Fruit fly (Drosophila melanogaster) whole organism, embryonic: ENCODE results near the gene dbr.

Experiments
- Abd-B ChIP-seq: fragments of 200-800 bp; sonication (Bioruptor generic); optimal IDR thresholded peaks from 2 replicates; lab custom pipeline; 2018; ENCODE audit warnings: missing biosample characterization, mild to moderate bottlenecking, missing genetic modification characterization, moderate library complexity
- Adf1 ChIP-seq: fragments of 200-800 bp; sonication (Bioruptor generic); IDR thresholded peaks from 2 replicates; pipeline ENCODE4 v1.3.6; 2022; ENCODE audit warnings: missing biosample characterization, missing genetic modification characterization
- Atf-2 ChIP-seq: fragments of 200-800 bp; sonication (Bioruptor generic); optimal IDR thresholded peaks from 2 replicates; lab custom pipeline; 2016; ENCODE audit warnings: missing biosample characterization, missing genetic modification characterization
- CG11456 ChIP-seq: fragments of 200-800 bp; sonication (Bioruptor generic); IDR thresholded peaks from 3 replicates; pipeline ENCODE4 v1.3.6; 2022; ENCODE audit warnings: missing biosample characterization, missing genetic modification characterization
- CG12104 ChIP-seq: fragments of 200-800 bp; sonication (Bioruptor generic); optimal IDR thresholded peaks from 3 replicates; lab custom pipeline; 2016; ENCODE audit warnings: missing biosample characterization, missing genetic modification characterization
- CG12299 ChIP-seq: fragments of 200-800 bp; sonication (Bioruptor generic); optimal IDR thresholded peaks from 2 replicates; lab custom pipeline; 2018; ENCODE audit warnings: missing biosample characterization, mild to moderate bottlenecking, missing genetic modification characterization
- CG12659 ChIP-seq: fragments of 200-800 bp; sonication (Bioruptor generic); optimal IDR thresholded peaks from 3 replicates; lab custom pipeline; 2017; ENCODE audit warnings: mild to moderate bottlenecking, missing biosample characterization, missing genetic modification reagents, missing genetic modification characterization
- CG14050 ChIP-seq: fragments of 200-800 bp; sonication (Bioruptor generic); IDR thresholded peaks from 3 replicates; pipeline ENCODE4 v1.3.6; 2022; ENCODE audit warnings: missing biosample characterization, missing genetic modification characterization
- CG15479 ChIP-seq: fragments of 200-800 bp; sonication (Bioruptor generic); optimal IDR thresholded peaks from 3 replicates; lab custom pipeline; 2019; ENCODE audit warnings: missing biosample characterization, mild to moderate bottlenecking, missing genetic modification characterization, moderate library complexity
- CG15514 ChIP-seq: fragments of 200-800 bp; sonication (Bioruptor generic); optimal IDR thresholded peaks from 3 replicates; lab custom pipeline; 2017; ENCODE audit warnings: missing biosample characterization, missing genetic modification characterization, mild to moderate bottlenecking, moderate library complexity, missing genetic modification reagents
- CG17361 ChIP-seq: fragments of 200-800 bp; sonication (Bioruptor generic); IDR thresholded peaks from 3 replicates; pipeline ENCODE4 v1.3.6; 2022; ENCODE audit warnings: missing biosample characterization, missing genetic modification characterization
- CG2120 ChIP-seq: fragments of 200-800 bp; sonication (Bioruptor generic); optimal IDR thresholded peaks from 3 replicates; lab custom pipeline; 2016; ENCODE audit warnings: missing biosample characterization, missing genetic modification characterization
- CG2889 ChIP-seq: fragments of 200-800 bp; sonication (Bioruptor generic); IDR thresholded peaks from 3 replicates; pipeline ENCODE4 v1.3.6; 2022; ENCODE audit warnings: missing biosample characterization, missing genetic modification characterization
- CG3407 ChIP-seq: fragments of 200-800 bp; sonication (Bioruptor generic); optimal IDR thresholded peaks from 2 replicates; lab custom pipeline; 2018; ENCODE audit warnings: missing biosample characterization, mild to moderate bottlenecking, missing genetic modification characterization
- CG4282 ChIP-seq: fragments of 200-800 bp; sonication (Bioruptor generic); optimal IDR thresholded peaks from 2 replicates; lab custom pipeline; 2016; ENCODE audit warnings: missing biosample characterization, missing genetic modification characterization
- CG4617 ChIP-seq: fragments of 200-800 bp; sonication (Bioruptor generic); optimal IDR thresholded peaks from 3 replicates; lab custom pipeline; 2016; ENCODE audit warnings: missing biosample characterization, missing genetic modification characterization, borderline replicate concordance
- CG4707 ChIP-seq: fragments of 200-800 bp; sonication (Bioruptor generic); optimal IDR thresholded peaks from 2 replicates; lab custom pipeline; 2018; ENCODE audit warnings: missing biosample characterization, mild to moderate bottlenecking, missing genetic modification characterization, moderate library complexity
- CG4730 ChIP-seq: fragments of 200-800 bp; sonication (Bioruptor generic); IDR thresholded peaks from 2 replicates; pipeline ENCODE4 v1.3.6; 2022; ENCODE audit warnings: missing biosample characterization, missing genetic modification characterization
- CG4854 ChIP-seq: fragments of 200-800 bp; sonication (Bioruptor generic); optimal IDR thresholded peaks from 2 replicates; lab custom pipeline; 2016; ENCODE audit warnings: missing biosample characterization, missing genetic modification characterization, inconsistent platforms
- CG8089 ChIP-seq: fragments of 200-800 bp; sonication (Bioruptor generic); optimal IDR thresholded peaks from 3 replicates; lab custom pipeline; 2016; ENCODE audit warnings: missing biosample characterization, missing genetic modification characterization
- CHES-1-like ChIP-seq: fragments of 200-800 bp; sonication (Bioruptor generic); optimal IDR thresholded peaks from 2 replicates; lab custom pipeline; 2016; ENCODE audit warnings: missing biosample characterization, missing genetic modification characterization
- Doc3 ChIP-seq: fragments of 200-800 bp; sonication (Bioruptor generic); IDR thresholded peaks from 3 replicates; pipeline ENCODE4 v1.3.6; 2022; ENCODE audit warnings: missing biosample characterization, missing genetic modification characterization; ENCODE audit not compliant: partially characterized antibody
- E2f2 ChIP-seq: fragments of 200-800 bp; sonication (Bioruptor generic); IDR thresholded peaks from 2 replicates; pipeline ENCODE4 v1.3.6; 2022; ENCODE audit warnings: missing biosample characterization, missing genetic modification characterization
- Elba2 ChIP-seq: fragments of 200-800 bp; sonication (Bioruptor generic); optimal IDR thresholded peaks from 3 replicates; lab custom pipeline; 2016; ENCODE audit warnings: missing biosample characterization, missing genetic modification characterization
- Ets65A ChIP-seq: fragments of 200-800 bp; sonication (Bioruptor generic); peaks from one replicate; lab custom pipeline; 2016; ENCODE audit warnings: missing biosample characterization, missing genetic modification characterization
- HLH54F ChIP-seq: fragments of 200-800 bp; sonication (Bioruptor generic); optimal IDR thresholded peaks from 3 replicates; lab custom pipeline; 2016; ENCODE audit warnings: missing biosample characterization, missing genetic modification characterization
- Hr3 ChIP-seq: fragments of 200-800 bp; sonication (Bioruptor generic); optimal IDR thresholded peaks from 3 replicates; lab custom pipeline; 2016; ENCODE audit warnings: missing biosample characterization, missing genetic modification characterization
- Hr51 ChIP-seq, 2 experiments: fragments of 200-800 bp; sonication (Bioruptor generic); optimal IDR thresholded peaks; 2 replicates in 1 of 2; 3 replicates in 1 of 2; lab custom pipeline; 2016 to 2018; ENCODE audit warnings: missing biosample characterization in 2 of 2, missing genetic modification characterization in 2 of 2, mild to moderate bottlenecking in 1 of 2, moderate library complexity in 1 of 2
- MTF-1 ChIP-seq: fragments of 200-800 bp; sonication (Bioruptor generic); optimal IDR thresholded peaks from 2 replicates; lab custom pipeline; 2018; ENCODE audit warnings: missing biosample characterization, mild to moderate bottlenecking, missing genetic modification characterization, borderline replicate concordance
- Nf-YA ChIP-seq: fragments of 200-800 bp; sonication (Bioruptor generic); IDR thresholded peaks from 2 replicates; pipeline ENCODE4 v1.3.6; 2022; ENCODE audit warnings: missing biosample characterization, missing genetic modification characterization
- Poxn ChIP-seq: fragments of 200-800 bp; sonication (Bioruptor generic); IDR thresholded peaks from 2 replicates; pipeline ENCODE4 v1.3.6; 2022; ENCODE audit warnings: missing biosample characterization, missing genetic modification characterization
- Rx ChIP-seq: fragments of 200-800 bp; sonication (Bioruptor generic); IDR thresholded peaks from 2 replicates; pipeline ENCODE4 v1.3.6; 2022; ENCODE audit warnings: missing biosample characterization, missing genetic modification characterization
- amos ChIP-seq: fragments of 200-800 bp; sonication (Bioruptor generic); IDR thresholded peaks from 2 replicates; pipeline ENCODE4 v1.3.6; 2022; ENCODE audit warnings: missing biosample characterization, missing genetic modification characterization; ENCODE audit not compliant: partially characterized antibody
- bab2 ChIP-seq: fragments of 200-800 bp; sonication (Bioruptor generic); optimal IDR thresholded peaks from 2 replicates; lab custom pipeline; 2016; ENCODE audit warnings: missing biosample characterization, missing genetic modification characterization
- br ChIP-seq: fragments of >200 bp; optimal IDR thresholded peaks from 2 replicates; lab custom pipeline; 2017
- ci ChIP-seq: fragments of 200-800 bp; sonication (Bioruptor generic); IDR thresholded peaks from 3 replicates; pipeline ENCODE4 v1.3.6; 2022; ENCODE audit warnings: missing biosample characterization, missing genetic modification characterization
- danr ChIP-seq: fragments of 200-800 bp; sonication (Bioruptor generic); IDR thresholded peaks from 2 replicates; pipeline ENCODE4 v1.3.6; 2022; ENCODE audit warnings: missing biosample characterization, missing genetic modification characterization
- fd64A ChIP-seq: fragments of 200-800 bp; sonication (Bioruptor generic); optimal IDR thresholded peaks from 3 replicates; lab custom pipeline; 2018; ENCODE audit warnings: missing biosample characterization, mild to moderate bottlenecking, missing genetic modification characterization
- gt ChIP-seq: fragments of 200-800 bp; sonication (Bioruptor generic); IDR thresholded peaks from 2 replicates; pipeline ENCODE4 v1.3.6; 2022; ENCODE audit warnings: missing biosample characterization, missing genetic modification characterization
- hth ChIP-seq: fragments of >200 bp; optimal IDR thresholded peaks from 2 replicates; lab custom pipeline; 2017; ENCODE audit warnings: inconsistent platforms
- inv ChIP-seq: fragments of 200-800 bp; sonication (Bioruptor generic); IDR thresholded peaks from 2 replicates; pipeline ENCODE4 v1.3.6; 2022; ENCODE audit warnings: missing biosample characterization, missing genetic modification characterization; ENCODE audit not compliant: partially characterized antibody
- lbe ChIP-seq: fragments of 200-800 bp; sonication (Bioruptor generic); optimal IDR thresholded peaks from 2 replicates; lab custom pipeline; 2016; ENCODE audit warnings: missing biosample characterization, mild to moderate bottlenecking, missing genetic modification characterization
- mirr ChIP-seq: fragments of 200-800 bp; sonication (Bioruptor generic); optimal IDR thresholded peaks from 3 replicates; lab custom pipeline; 2018; ENCODE audit warnings: missing biosample characterization, mild to moderate bottlenecking, missing genetic modification characterization
- org-1 ChIP-seq: fragments of 200-800 bp; sonication (Bioruptor generic); optimal IDR thresholded peaks from 2 replicates; lab custom pipeline; 2017; ENCODE audit warnings: missing biosample characterization, missing genetic modification characterization
- ro ChIP-seq: fragments of 200-800 bp; sonication (Bioruptor generic); IDR thresholded peaks from 2 replicates; pipeline ENCODE4 v1.3.6; 2022; ENCODE audit warnings: missing biosample characterization, missing genetic modification characterization
- salm ChIP-seq: fragments of 200-800 bp; sonication (Bioruptor generic); optimal IDR thresholded peaks from 2 replicates; lab custom pipeline; 2018; ENCODE audit warnings: missing biosample characterization, mild to moderate bottlenecking, missing genetic modification characterization
- sens ChIP-seq: fragments of 200-800 bp; sonication (Bioruptor generic); peaks from one replicate; lab custom pipeline; 2016; ENCODE audit warnings: missing biosample characterization, missing genetic modification characterization
- seq ChIP-seq: fragments of 200-800 bp; sonication (Bioruptor generic); IDR thresholded peaks from 2 replicates; pipeline ENCODE4 v1.3.6; 2022; ENCODE audit warnings: missing biosample characterization, missing genetic modification characterization
- sima ChIP-seq: fragments of 200-800 bp; sonication (Bioruptor generic); optimal IDR thresholded peaks from 2 replicates; lab custom pipeline; 2016; ENCODE audit warnings: missing biosample characterization, missing genetic modification characterization
- sr ChIP-seq: fragments of 200-800 bp; sonication (Bioruptor generic); IDR thresholded peaks from 3 replicates; pipeline ENCODE4 v1.3.6; 2022; ENCODE audit warnings: missing biosample characterization, missing genetic modification characterization
- tin ChIP-seq: fragments of 200-800 bp; sonication (Bioruptor generic); optimal IDR thresholded peaks from 3 replicates; lab custom pipeline; 2016; ENCODE audit warnings: missing biosample characterization, missing genetic modification characterization
- trem ChIP-seq: fragments of 200-800 bp; optimal IDR thresholded peaks from 3 replicates; lab custom pipeline; 2019; ENCODE audit warnings: missing biosample characterization, mild to moderate bottlenecking, missing genetic modification characterization, moderate library complexity
- usp ChIP-seq: fragments of >200 bp; optimal IDR thresholded peaks from 2 replicates; lab custom pipeline; 2017; ENCODE audit warnings: missing biosample characterization, missing genetic modification characterization

dbr gene

dm6 chr2L:117750-118149 is 51.5 kb downstream of the dbr start (continued):
- TF ChIP-seq lbe (GFP tag; lab: Kevin White, UChicago) (no peak), hth (lab: Kevin White, UChicago) (no peak), CG14050 (GFP tag; lab: Robert Waterston, UW) (no peak), CG15514 (GFP tag; lab: Kevin White, UChicago) (peak; percentile 51), trem (no peak), CG3407 (GFP tag; lab: Kevin White, UChicago) (peak; percentile 54), ci (GFP tag; lab: Robert Waterston, UW) (peak; percentile 72; the same call in 2 of the 3 replicates), Abd-B (GFP tag; lab: Kevin White, UChicago) (no peak), CHES-1-like (no peak), CG17361 (GFP tag; lab: Robert Waterston, UW) (no peak), Adf1 (no peak), CG12659 (GFP tag; lab: Kevin White, UChicago) (no peak), fd64A (GFP tag; lab: Kevin White, UChicago) (peak; percentile 57), br (no peak), MTF-1 (GFP tag; lab: Kevin White, UChicago) (peak; percentile 53), CG15479 (no peak), inv (GFP tag; lab: Robert Waterston, UW) (no peak), CG12299 (tag; lab: Kevin White, UChicago) (peak; percentile 28), Rx (GFP tag; lab: Robert Waterston, UW) (no peak), gt (GFP tag; lab: Robert Waterston, UW) (no peak), seq (peak; percentile 28; the same call in 1 of the 2 replicates), Hr3 (GFP tag; lab: Kevin White, UChicago) (no peak), CG2120 (GFP tag; lab: Kevin White, UChicago) (peak; percentile 11), Doc3 (no peak), CG12104 (no peak), CG4617 (GFP tag; lab: Kevin White, UChicago) (no peak), tin (GFP tag; lab: Kevin White, UChicago) (no peak), mirr (GFP tag; lab: Kevin White, UChicago) (peak; percentile 70), usp (no peak), salm (tag; lab: Kevin White, UChicago) (no peak), Poxn (GFP tag; lab: Robert Waterston, UW) (no peak), CG4854 (GFP tag; lab: Kevin White, UChicago) (no peak), Ets65A (GFP tag; lab: Kevin White, UChicago) (no peak), org-1 (GFP tag; lab: Kevin White, UChicago) (no peak), E2f2 (no peak), sens (GFP tag; lab: Kevin White, UChicago) (peak; percentile 66), CG11456 (GFP tag; lab: Robert Waterston, UW) (no peak), sr (no peak), Nf-YA (GFP tag; lab: Robert Waterston, UW) (0 out of 2 replicates have a peak, but pooled peaks have one; percentile 12), CG4730 (GFP tag; lab: Robert Waterston, UW) (no peak), Hr51 (GFP tag; optimal IDR thresholded peaks at IDR 0.05; lab: Kevin White, UChicago) (no peak), amos (no peak), bab2 (GFP tag; lab: Kevin White, UChicago) (no peak), CG4707 (peak; percentile 22), CG4282 (GFP tag; lab: Kevin White, UChicago) (no peak), ro (GFP tag; lab: Robert Waterston, UW) (no peak), danr (no peak), HLH54F (GFP tag; lab: Kevin White, UChicago) (no peak), Atf-2 (GFP tag; lab: Kevin White, UChicago) (no peak), sima (GFP tag; lab: Kevin White, UChicago) (no peak), CG2889 (GFP tag; lab: Robert Waterston, UW) (no peak), CG8089 (GFP tag; lab: Kevin White, UChicago) (no peak), Elba2 (GFP tag; lab: Kevin White, UChicago) (no peak)
